Fruit fly (Drosophila melanogaster) whole organism, adult: ENCODE data around the gene Trhn.

Experiments used
- CG11617 ChIP-seq: fragments of 200-800 bp; sonication (Bioruptor generic); optimal IDR thresholded peaks from 2 replicates; lab custom pipeline; 2017; ENCODE audit warnings: mild to moderate bottlenecking, missing biosample characterization, missing genetic modification reagents, missing genetic modification characterization
- CG14711 ChIP-seq: fragments of 200-800 bp; sonication (Bioruptor generic); optimal IDR thresholded peaks from 2 replicates; lab custom pipeline; 2018; ENCODE audit warnings: missing biosample characterization, mild to moderate bottlenecking, missing genetic modification characterization, moderate library complexity
- CG5204 ChIP-seq: fragments of 200-800 bp; sonication (Bioruptor generic); optimal IDR thresholded peaks from 2 replicates; lab custom pipeline; 2016; ENCODE audit warnings: missing biosample characterization, missing genetic modification characterization
- CG7045 ChIP-seq: fragments of 200-800 bp; sonication (Bioruptor generic); optimal IDR thresholded peaks from 2 replicates; lab custom pipeline; 2017; ENCODE audit warnings: missing biosample characterization, mild to moderate bottlenecking, missing genetic modification characterization
- Clk ChIP-seq: fragments of 200-800 bp; sonication (Bioruptor generic); optimal IDR thresholded peaks from 2 replicates; lab custom pipeline; 2017; ENCODE audit warnings: missing biosample characterization, missing genetic modification characterization
- Crg-1 ChIP-seq: fragments of 200-800 bp; sonication (Bioruptor generic); optimal IDR thresholded peaks from 2 replicates; lab custom pipeline; 2016; ENCODE audit warnings: missing biosample characterization, missing genetic modification characterization
- Hr96 ChIP-seq: fragments of 200-800 bp; sonication (Bioruptor generic); optimal IDR thresholded peaks from 2 replicates; lab custom pipeline; 2016; ENCODE audit warnings: missing biosample characterization, missing genetic modification characterization
- Mnt ChIP-seq: fragments of 200-800 bp; sonication (Bioruptor generic); optimal IDR thresholded peaks from 2 replicates; lab custom pipeline; 2016; ENCODE audit warnings: missing biosample characterization, mild to moderate bottlenecking, missing genetic modification characterization
- bab1 ChIP-seq: fragments of 200-800 bp; sonication (Bioruptor generic); optimal IDR thresholded peaks from 3 replicates; lab custom pipeline; 2019; ENCODE audit warnings: missing biosample characterization, mild to moderate bottlenecking, missing genetic modification characterization, moderate library complexity
- cic ChIP-seq: fragments of 200-800 bp; sonication (Bioruptor generic); optimal IDR thresholded peaks from 2 replicates; lab custom pipeline; 2017; ENCODE audit warnings: missing biosample characterization, mild to moderate bottlenecking, missing genetic modification characterization, moderate library complexity
- cnc ChIP-seq, 2 experiments: fragments of >200 bp; optimal IDR thresholded peaks; 2 replicates each; lab custom pipeline; 2017
- kay ChIP-seq: fragments of 200-800 bp; sonication (Bioruptor generic); peaks from one replicate; lab custom pipeline; 2016; ENCODE audit warnings: missing biosample characterization, missing genetic modification characterization, borderline replicate concordance
- tj ChIP-seq: fragments of 200-800 bp; sonication (Bioruptor generic); optimal IDR thresholded peaks from 3 replicates; lab custom pipeline; 2017; ENCODE audit warnings: missing biosample characterization, mild to moderate bottlenecking, missing genetic modification characterization, moderate library complexity
- toe ChIP-seq: fragments of 200-800 bp; sonication (Bioruptor generic); optimal IDR thresholded peaks from 2 replicates; lab custom pipeline; 2016; ENCODE audit warnings: missing biosample characterization, missing genetic modification characterization

DNA sequence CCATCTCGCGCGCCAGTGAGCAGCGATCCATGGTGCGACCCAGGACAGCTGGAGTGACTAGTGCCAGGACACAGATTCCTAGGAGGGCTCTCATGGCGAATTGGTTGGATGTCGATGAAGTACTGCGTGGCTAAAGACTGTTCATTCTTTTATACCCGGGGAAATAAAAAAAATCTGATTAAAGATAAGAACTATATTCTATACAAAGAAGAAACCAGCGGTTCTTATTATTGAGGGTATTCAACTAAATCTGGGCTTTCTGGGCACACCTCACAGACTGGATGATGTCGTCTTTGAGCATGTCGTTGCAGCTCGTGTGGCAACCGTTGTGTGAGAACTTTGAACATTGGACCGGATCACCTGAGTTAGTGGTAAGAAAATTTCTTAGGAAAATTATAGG lies 2.2 kb upstream of the Trhn start, which contains the start of gene LysX:
- TF ChIP-seq tj (GFP tag; lab: Kevin White, UChicago) (no peak), toe (GFP tag; lab: Kevin White, UChicago) (no peak), CG14711 (no peak), kay (GFP tag; lab: Kevin White, UChicago) (no peak), CG5204 (no peak), bab1 (no peak), Hr96 (GFP tag; lab: Kevin White, UChicago) (no peak), cnc (optimal IDR thresholded peaks at IDR 0.05; lab: Kevin White, UChicago) (no peak), CG7045 (GFP tag; lab: Kevin White, UChicago) (no peak), cic (no peak), Clk (GFP tag; lab: Kevin White, UChicago) (no peak), CG11617 (GFP tag; lab: Kevin White, UChicago) (no peak), Crg-1 (GFP tag; lab: Kevin White, UChicago) (no peak), Mnt (GFP tag; lab: Kevin White, UChicago) (no peak)
